Fruit fly (Drosophila melanogaster) whole organism, embryonic: ENCODE results near the gene CG7714.

Experiments
- Atf6 ChIP-seq: fragments of 200-800 bp; sonication (Bioruptor generic); IDR thresholded peaks from 2 replicates; pipeline ENCODE4 v1.3.6; 2022; ENCODE audit warnings: missing biosample characterization, missing genetic modification characterization
- CG10654 ChIP-seq: fragments of 200-800 bp; sonication (Bioruptor generic); optimal IDR thresholded peaks from 2 replicates; lab custom pipeline; 2016; ENCODE audit warnings: missing biosample characterization, missing genetic modification characterization
- CG10979 ChIP-seq: fragments of 200-800 bp; sonication (Bioruptor generic); optimal IDR thresholded peaks from 2 replicates; lab custom pipeline; 2018; ENCODE audit warnings: missing biosample characterization, mild to moderate bottlenecking, missing genetic modification characterization, moderate library complexity
- CG11504 ChIP-seq: fragments of 200-800 bp; sonication (Bioruptor generic); optimal IDR thresholded peaks from 3 replicates; lab custom pipeline; 2019; ENCODE audit warnings: missing biosample characterization, mild to moderate bottlenecking, missing genetic modification characterization, moderate library complexity
- CG11560 ChIP-seq: fragments of 200-800 bp; sonication (Bioruptor generic); IDR thresholded peaks from 3 replicates; pipeline ENCODE4 v1.3.6; 2022; ENCODE audit warnings: missing biosample characterization, missing genetic modification characterization
- CG11695 ChIP-seq: fragments of 200-800 bp; sonication (Bioruptor generic); IDR thresholded peaks from 3 replicates; pipeline ENCODE4 v1.3.6; 2022; ENCODE audit warnings: missing biosample characterization, missing genetic modification characterization
- CG14050 ChIP-seq: fragments of 200-800 bp; sonication (Bioruptor generic); IDR thresholded peaks from 3 replicates; pipeline ENCODE4 v1.3.6; 2022; ENCODE audit warnings: missing biosample characterization, missing genetic modification characterization
- CG14441 ChIP-seq: fragments of 200-800 bp; sonication (Bioruptor generic); IDR thresholded peaks from 2 replicates; pipeline ENCODE4 v1.3.6; 2022; ENCODE audit warnings: missing biosample characterization, missing genetic modification characterization
- CG14710 ChIP-seq: fragments of 200-800 bp; sonication (Bioruptor generic); optimal IDR thresholded peaks from 3 replicates; lab custom pipeline; 2019; ENCODE audit warnings: missing biosample characterization, mild to moderate bottlenecking, missing genetic modification characterization, moderate library complexity
- CG14860 ChIP-seq: fragments of 200-800 bp; sonication (Bioruptor generic); IDR thresholded peaks from 3 replicates; pipeline ENCODE4 v1.3.6; 2022; ENCODE audit warnings: missing biosample characterization, missing genetic modification characterization; ENCODE audit not compliant: partially characterized antibody
- CG15696 ChIP-seq: fragments of 200-800 bp; sonication (Bioruptor generic); optimal IDR thresholded peaks from 2 replicates; lab custom pipeline; 2019; ENCODE audit warnings: missing biosample characterization, mild to moderate bottlenecking, missing genetic modification characterization, moderate library complexity
- CG17186 ChIP-seq: fragments of 200-800 bp; sonication (Bioruptor generic); optimal IDR thresholded peaks from 3 replicates; lab custom pipeline; 2017; ENCODE audit warnings: missing biosample characterization, missing genetic modification reagents, missing genetic modification characterization
- CG2199 ChIP-seq: fragments of 200-800 bp; sonication (Bioruptor generic); IDR thresholded peaks from 3 replicates; pipeline ENCODE4 v1.3.6; 2022; ENCODE audit warnings: missing biosample characterization, missing genetic modification characterization
- CG32532 ChIP-seq: fragments of 200-800 bp; sonication (Bioruptor generic); IDR thresholded peaks from 2 replicates; pipeline ENCODE4 v1.3.6; 2022; ENCODE audit warnings: missing biosample characterization, missing genetic modification characterization
- CG34376 ChIP-seq: fragments of 200-800 bp; sonication (Bioruptor generic); optimal IDR thresholded peaks from 2 replicates; lab custom pipeline; 2018; ENCODE audit warnings: missing biosample characterization, mild to moderate bottlenecking, missing genetic modification characterization
- CG6654 ChIP-seq: fragments of 200-800 bp; sonication (Bioruptor generic); optimal IDR thresholded peaks from 2 replicates; lab custom pipeline; 2017; ENCODE audit warnings: missing biosample characterization, mild to moderate bottlenecking, missing genetic modification characterization
- CG6689 ChIP-seq: fragments of 200-800 bp; sonication (Bioruptor generic); IDR thresholded peaks from 2 replicates; pipeline ENCODE4 v1.3.6; 2022; ENCODE audit warnings: missing biosample characterization, missing genetic modification characterization
- CG6854 ChIP-seq: fragments of 200-800 bp; sonication (Bioruptor generic); optimal IDR thresholded peaks from 3 replicates; lab custom pipeline; 2017; ENCODE audit warnings: missing biosample characterization, mild to moderate bottlenecking, missing genetic modification characterization
- CG8290 ChIP-seq, 3 experiments: fragments of 200-800 bp; sonication (Bioruptor generic); optimal IDR thresholded peaks; 2 replicates each; lab custom pipeline; 2016 to 2019; ENCODE audit warnings: missing biosample characterization in 3 of 3, missing genetic modification characterization in 3 of 3, mild to moderate bottlenecking in 2 of 3, moderate library complexity in 1 of 3
- CG8765 ChIP-seq: fragments of 200-800 bp; sonication (Bioruptor generic); IDR thresholded peaks from 2 replicates; pipeline ENCODE4 v1.3.6; 2022; ENCODE audit warnings: missing biosample characterization, missing genetic modification characterization
- CG8944 ChIP-seq: fragments of 200-800 bp; sonication (Bioruptor generic); optimal IDR thresholded peaks from 3 replicates; lab custom pipeline; 2016; ENCODE audit warnings: missing biosample characterization, missing genetic modification characterization
- CG9727 ChIP-seq: fragments of 200-800 bp; sonication (Bioruptor generic); optimal IDR thresholded peaks from 3 replicates; lab custom pipeline; 2017; ENCODE audit warnings: missing biosample characterization, mild to moderate bottlenecking, missing genetic modification characterization
- Dek ChIP-seq: fragments of 200-800 bp; sonication (Bioruptor generic); optimal IDR thresholded peaks from 3 replicates; lab custom pipeline; 2019; ENCODE audit warnings: missing biosample characterization, mild to moderate bottlenecking, missing genetic modification characterization, moderate library complexity
- Dll ChIP-seq: fragments of 200-800 bp; sonication (Bioruptor generic); IDR thresholded peaks from 4 replicates; pipeline ENCODE4 v1.3.6; 2022; ENCODE audit warnings: missing biosample characterization, missing genetic modification characterization; ENCODE audit not compliant: partially characterized antibody
- Ets65A ChIP-seq: fragments of 200-800 bp; sonication (Bioruptor generic); peaks from one replicate; lab custom pipeline; 2016; ENCODE audit warnings: missing biosample characterization, missing genetic modification characterization
- Ets97D ChIP-seq: fragments of 200-800 bp; sonication (Bioruptor generic); optimal IDR thresholded peaks from 3 replicates; lab custom pipeline; 2016; ENCODE audit warnings: missing biosample characterization, missing genetic modification characterization
- Gug ChIP-seq: fragments of 200-800 bp; sonication (Bioruptor generic); IDR thresholded peaks from 4 replicates; pipeline ENCODE4 v1.3.6; 2022; ENCODE audit warnings: missing biosample characterization, missing genetic modification characterization
- Med ChIP-seq: fragments of 200-800 bp; sonication (Bioruptor generic); peaks from one replicate; lab custom pipeline; 2016; ENCODE audit warnings: missing biosample characterization, missing genetic modification characterization, mild to moderate bottlenecking, inconsistent platforms, moderate library complexity
- Neu2 ChIP-seq: fragments of 200-800 bp; sonication (Bioruptor generic); optimal IDR thresholded peaks from 3 replicates; lab custom pipeline; 2016; ENCODE audit warnings: missing biosample characterization, missing genetic modification characterization, borderline replicate concordance
- Pdp1 ChIP-seq, 2 experiments: fragments of 200-800 bp; sonication (Bioruptor generic); optimal IDR thresholded peaks; 3 replicates each; lab custom pipeline; 2016; ENCODE audit warnings: missing biosample characterization in 2 of 2, missing genetic modification characterization in 2 of 2, mild to moderate bottlenecking in 1 of 2, moderate library complexity in 1 of 2
- Sox102F ChIP-seq: fragments of 200-800 bp; sonication (Bioruptor generic); optimal IDR thresholded peaks from 2 replicates; lab custom pipeline; 2018; ENCODE audit warnings: missing biosample characterization, mild to moderate bottlenecking, missing genetic modification characterization, moderate library complexity
- Sry-δ ChIP-seq: fragments of 200-800 bp; sonication (Bioruptor generic); optimal IDR thresholded peaks from 2 replicates; lab custom pipeline; 2016; ENCODE audit warnings: missing biosample characterization, missing genetic modification characterization
- Usf ChIP-seq: fragments of 200-800 bp; sonication (Bioruptor generic); optimal IDR thresholded peaks from 2 replicates; lab custom pipeline; 2017; ENCODE audit warnings: missing genotype, missing biosample characterization, missing genetic modification characterization
- amos ChIP-seq: fragments of 200-800 bp; sonication (Bioruptor generic); IDR thresholded peaks from 2 replicates; pipeline ENCODE4 v1.3.6; 2022; ENCODE audit warnings: missing biosample characterization, missing genetic modification characterization; ENCODE audit not compliant: partially characterized antibody
- dm ChIP-seq: fragments of 200-800 bp; sonication (Bioruptor generic); optimal IDR thresholded peaks from 3 replicates; lab custom pipeline; 2016; ENCODE audit warnings: missing biosample characterization, missing genetic modification characterization
- gce ChIP-seq: fragments of 200-800 bp; sonication (Bioruptor generic); IDR thresholded peaks from 3 replicates; pipeline ENCODE4 v1.3.6; 2022; ENCODE audit warnings: missing biosample characterization, missing genetic modification characterization
- nmo ChIP-seq: fragments of 200-800 bp; sonication (Bioruptor generic); optimal IDR thresholded peaks from 2 replicates; lab custom pipeline; 2018; ENCODE audit warnings: missing biosample characterization, mild to moderate bottlenecking, missing genetic modification characterization, moderate library complexity
- pan ChIP-seq, 4 experiments: fragments of >200 bp in 3 of 4; fragments of 200-800 bp in 1 of 4; sonication (Bioruptor generic) in 1 of 4; optimal IDR thresholded peaks in 3 of 4; IDR thresholded peaks in 1 of 4; 2 replicates each; pipeline versions ENCODE4 v1.3.6 to Lab custom; 2017 to 2022; ENCODE audit warnings: missing biosample characterization in 2 of 4, missing genetic modification characterization in 2 of 4, mixed read lengths in 1 of 4
- phol ChIP-seq: fragments of 200-800 bp; sonication (Bioruptor generic); optimal IDR thresholded peaks from 3 replicates; lab custom pipeline; 2018; ENCODE audit warnings: missing biosample characterization, mild to moderate bottlenecking, missing genetic modification characterization, moderate library complexity
- pita ChIP-seq: fragments of 200-800 bp; sonication (Bioruptor generic); optimal IDR thresholded peaks from 2 replicates; lab custom pipeline; 2017; ENCODE audit warnings: missing biosample characterization, mild to moderate bottlenecking, missing genetic modification characterization
- row ChIP-seq: fragments of 200-800 bp; sonication (Bioruptor generic); IDR thresholded peaks from 3 replicates; pipeline ENCODE4 v1.3.6; 2022; ENCODE audit warnings: missing biosample characterization, missing genetic modification characterization
- sens ChIP-seq: fragments of 200-800 bp; sonication (Bioruptor generic); peaks from one replicate; lab custom pipeline; 2016; ENCODE audit warnings: missing biosample characterization, missing genetic modification characterization
- stwl ChIP-seq: fragments of 200-800 bp; sonication (Bioruptor generic); optimal IDR thresholded peaks from 3 replicates; lab custom pipeline; 2018; ENCODE audit warnings: missing biosample characterization, mild to moderate bottlenecking, missing genetic modification characterization, moderate library complexity
- twi ChIP-seq: fragments of 200-800 bp; optimal IDR thresholded peaks from 2 replicates; lab custom pipeline; 2019; ENCODE audit warnings: missing biosample characterization, mild to moderate bottlenecking, missing genetic modification characterization, moderate library complexity
- zen ChIP-seq: fragments of 200-800 bp; sonication (Bioruptor generic); optimal IDR thresholded peaks from 3 replicates; lab custom pipeline; 2018; ENCODE audit warnings: missing biosample characterization, mild to moderate bottlenecking, missing genetic modification characterization, moderate library complexity
- zfh1 ChIP-seq: fragments of 200-800 bp; sonication (Bioruptor generic); IDR thresholded peaks from 3 replicates; pipeline ENCODE4 v1.3.6; 2022; ENCODE audit warnings: missing biosample characterization, missing genetic modification characterization

CG7714 gene

dm6 chr3R:18738705-18739434 lies 12.6 kb upstream of the CG7714 start (continued):
- TF ChIP-seq Sox102F (GFP tag; lab: Kevin White, UChicago) (peak; percentile 14), Usf (GFP tag; lab: Kevin White, UChicago) (no peak), CG34376 (GFP tag; lab: Kevin White, UChicago) (no peak), sens (peak; percentile 56), CG17186 (GFP tag; lab: Kevin White, UChicago) (no peak), CG32532 (GFP tag; lab: Robert Waterston, UW) (no peak), Dek (tag; lab: Kevin White, UChicago) (no peak), Med (GFP tag; lab: Kevin White, UChicago) (peak; percentile 25), CG11504 (tag; lab: Kevin White, UChicago) (peak; percentile 29), CG14710 (tag; lab: Kevin White, UChicago) (no peak), CG6654 (GFP tag; lab: Kevin White, UChicago) (peak; percentile 85)

- TF ChIP-seq CG6854 (GFP tag; lab: Kevin White, UChicago) (no peak), Pdp1 (GFP tag; optimal IDR thresholded peaks at IDR 0.05; lab: Kevin White, UChicago) (peak in 1 of 2 experiments; percentile 40), CG15696 (tag; lab: Kevin White, UChicago) (peak; percentile 22), Gug (peak; percentile 45; the same call in 1 of the 4 replicates), CG11695 (GFP tag; lab: Robert Waterston, UW) (peak; percentile 31; the same call in 1 of the 3 replicates), CG8944 (GFP tag; lab: Kevin White, UChicago) (no peak), CG8765 (peak; percentile 10; the same call in 1 of the 2 replicates), sens (peak; percentile 74), CG10979 (tag; lab: Kevin White, UChicago) (no peak), Ets65A (GFP tag; lab: Kevin White, UChicago) (peak; percentile 88), CG8290 (GFP tag; optimal IDR thresholded peaks at IDR 0.05; lab: Kevin White, UChicago) (no peak), CG8290 (tag; optimal IDR thresholded peaks at IDR 0.05; lab: Kevin White, UChicago) (peak in 1 of 2 experiments; percentile 69), Dll (GFP tag; lab: Robert Waterston, UW) (peak; percentile 15; the same call in 1 of the 4 replicates), row (GFP tag; lab: Robert Waterston, UW) (peak; percentile 53), zfh1 (0 out of 3 replicates have a peak, but pooled peaks have one; percentile 25), CG14050 (no peak), twi (tag; lab: Kevin White, UChicago) (peak; percentile 62), CG14441 (GFP tag; lab: Robert Waterston, UW) (peak; percentile 17; the same call in 1 of the 2 replicates), dm (peak; percentile 8), phol (tag; lab: Kevin White, UChicago) (peak; percentile 35), CG6689 (GFP tag; lab: Robert Waterston, UW) (peak; percentile 41; the same call in 1 of the 2 replicates), CG14860 (GFP tag; lab: Robert Waterston, UW) (0 out of 3 replicates have a peak, but pooled peaks have one; percentile 39), CG11560 (no peak), Neu2 (GFP tag; lab: Kevin White, UChicago) (peak; percentile 92), pan (optimal IDR thresholded peaks at IDR 0.05; lab: Kevin White, UChicago) (no peak), pan (GFP tag; optimal IDR thresholded peaks at IDR 0.05 in 1 of 2, IDR thresholded peaks at IDR 0.05 in 1 of 2) (peak in 1 of 2 experiments; percentile 6), nmo (GFP tag; lab: Kevin White, UChicago) (peak; percentile 7), Ets97D (GFP tag; lab: Kevin White, UChicago) (peak; percentile 3), CG9727 (no peak), amos (GFP tag; lab: Robert Waterston, UW) (peak; percentile 46), gce (GFP tag; lab: Robert Waterston, UW) (no peak), Atf6 (GFP tag; lab: Robert Waterston, UW) (0 out of 2 replicates have a peak, but pooled peaks have one; percentile 15), Sry-δ (GFP tag; lab: Kevin White, UChicago) (peak; percentile 72), pita (peak; percentile 21), CG10654 (GFP tag; lab: Kevin White, UChicago) (no peak), CG2199 (GFP tag; lab: Robert Waterston, UW) (0 out of 3 replicates have a peak, but pooled peaks have one; percentile 27), stwl (tag; lab: Kevin White, UChicago) (peak; percentile 68), zen (tag; lab: Kevin White, UChicago) (peak; percentile 45)
Measured at dm6 chr3R:18738086-18738485, 11.9 kb upstream of the CG7714 start.
